Worm (Caenorhabditis elegans): ENCODE results near the gene K12H6.7.
A peak's percentile ranks its signal among the peaks of the same experiment; 100 is the strongest.
"Not testable (repeated sequence)": the region's sequence is repeated elsewhere in the genome, so short reads cannot be mapped to it uniquely, and the experiment has no call there.

K12H6.7 gene

DNA sequence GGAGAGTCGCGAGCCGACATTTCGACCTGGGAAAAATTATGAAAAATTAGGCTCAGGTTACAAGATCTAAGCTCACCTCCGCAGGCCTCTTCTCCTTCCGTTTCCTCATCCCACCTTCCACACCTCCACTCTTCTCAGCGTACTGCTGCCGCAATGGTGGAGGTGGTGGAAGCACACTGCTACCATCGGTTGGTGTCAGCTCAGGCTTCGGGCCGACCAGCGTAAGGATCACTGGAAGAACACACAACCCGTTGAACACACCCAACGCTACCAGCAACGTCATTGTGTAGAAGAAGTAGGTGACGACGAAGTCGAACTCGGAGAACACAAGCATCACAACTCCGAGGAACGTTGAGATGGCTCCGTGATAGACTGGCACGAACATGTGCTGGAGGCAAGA lies 8.9 kb upstream of the K12H6.7 start:
- TF ChIP-seq efl-3 (GFP tag; optimal IDR thresholded peaks at IDR 0.05) (no peak), ama-1 (optimal IDR thresholded peaks at IDR 0.05) (no peak)

DNA sequence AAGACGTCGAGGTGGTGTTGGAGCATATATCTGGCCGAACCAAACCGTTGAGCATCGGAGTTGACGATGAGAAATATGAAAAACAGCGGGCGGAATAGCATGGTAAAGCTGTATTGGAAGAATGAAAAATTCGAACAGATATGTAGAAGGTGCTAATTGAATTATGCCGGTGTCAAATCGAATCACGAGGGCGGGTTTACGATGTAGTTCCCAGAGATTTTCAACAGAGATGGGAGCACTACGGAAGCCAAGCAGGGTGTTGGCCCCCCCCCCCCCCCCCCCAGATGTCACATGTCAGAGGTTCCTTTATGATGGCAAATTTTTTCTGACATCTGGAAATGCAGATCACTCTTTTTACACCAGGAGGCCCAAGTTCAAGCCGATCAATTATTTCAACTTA lies 6.3 kb upstream of the K12H6.7 start, which contains the start of gene Y110A2AL.7:
Gene Y110A2AL.7 (minus strand): TSS at position 101 of the 400 bp plus-strand sequence.
- TF ChIP-seq ets-5 (GFP tag; IDR thresholded peaks at IDR 0.05) = no peak
- TF ChIP-seq egl-27 (tag; optimal IDR thresholded peaks at IDR 0.05) = no peak
- no peak for TF ChIP-seq mab-9 (GFP tag; IDR thresholded peaks at IDR 0.05)
- TF ChIP-seq ztf-11 (tag; optimal IDR thresholded peaks at IDR 0.05) = no peak
- TF ChIP-seq nhr-85 (tag) = no peak
- no peak for TF ChIP-seq alr-1 (tag; optimal IDR thresholded peaks at IDR 0.05; ENCODE audit: borderline replicate concordance)
- TF ChIP-seq nhr-12 (tag; optimal IDR thresholded peaks at IDR 0.05) = no peak
- no peak for TF ChIP-seq sptf-1 (tag; optimal IDR thresholded peaks at IDR 0.05)
- no peak for TF ChIP-seq fkh-10 (GFP tag; optimal IDR thresholded peaks at IDR 0.05)
- no peak for TF ChIP-seq lin-14 (GFP tag; optimal IDR thresholded peaks at IDR 0.05)
- no peak for TF ChIP-seq ceh-88 (GFP tag; IDR thresholded peaks at IDR 0.05)
- TF ChIP-seq lin-39 (tag; optimal IDR thresholded peaks at IDR 0.05) = no peak
- TF ChIP-seq blmp-1 (tag; optimal IDR thresholded peaks at IDR 0.05) = no peak
- no peak for TF ChIP-seq unc-130 (tag; optimal IDR thresholded peaks at IDR 0.05)
- no peak for TF ChIP-seq ceh-82 (tag; optimal IDR thresholded peaks at IDR 0.05)
- no peak for TF ChIP-seq pax-3 (tag; optimal IDR thresholded peaks at IDR 0.05)
- TF ChIP-seq lin-15B (tag; optimal IDR thresholded peaks at IDR 0.05) = no peak
- TF ChIP-seq hpl-2 (GFP tag; optimal IDR thresholded peaks at IDR 0.05) = no peak
- TF ChIP-seq tlp-1 (tag; optimal IDR thresholded peaks at IDR 0.05) = no peak
- TF ChIP-seq nhr-77 (tag; optimal IDR thresholded peaks at IDR 0.05) = no peak

DNA sequence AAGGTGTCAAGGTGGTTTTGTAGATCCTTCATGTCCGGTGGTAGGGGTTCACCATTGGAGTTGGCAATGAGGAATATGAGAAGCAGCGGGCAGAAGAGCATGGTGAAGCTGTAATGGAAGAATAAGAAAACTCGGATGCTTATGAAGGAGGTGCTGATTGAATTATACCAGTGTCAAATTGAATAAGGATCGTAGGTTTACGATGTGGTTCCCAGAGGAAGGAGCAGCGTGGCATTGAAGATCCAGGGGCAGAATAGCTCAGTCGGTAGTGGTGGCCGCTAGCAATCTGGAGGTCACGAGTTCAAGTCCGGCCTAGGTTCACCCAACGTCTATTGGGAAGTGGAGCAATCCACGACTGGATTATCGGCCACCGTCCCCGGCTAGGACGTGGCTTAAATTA lies 4.8 kb upstream of the K12H6.7 start, which contains the start of gene Y110A2AL.6:
Gene Y110A2AL.6 (minus strand): TSS at position 101 of the 400 bp plus-strand sequence.
- TF ChIP-seq irx-1 (tag; optimal IDR thresholded peaks at IDR 0.05) (no peak), hpl-2 (GFP tag; optimal IDR thresholded peaks at IDR 0.05) (no peak), ets-5 (GFP tag; IDR thresholded peaks at IDR 0.05) (no peak)

DNA sequence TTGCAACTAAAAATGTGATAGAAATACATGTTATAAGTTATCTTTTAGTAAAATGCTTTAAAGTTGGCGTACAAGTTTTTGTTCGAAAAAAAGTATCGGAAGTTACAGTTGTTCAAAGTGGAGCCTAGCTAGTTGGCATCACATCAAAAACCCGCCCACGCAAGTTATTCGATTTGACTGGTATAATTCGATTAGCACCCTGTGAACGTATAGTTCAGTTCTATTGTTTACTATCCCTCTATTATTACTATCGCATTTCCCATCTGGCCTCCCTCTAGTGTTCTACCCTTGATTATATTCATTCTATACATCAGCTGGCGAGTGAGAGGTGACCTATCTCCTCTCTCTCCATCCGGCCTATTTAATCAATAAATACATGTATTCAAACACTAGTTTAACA lies 2.3 kb upstream of the K12H6.7 start, which contains the start of gene Y110A2AL.4:
Gene Y110A2AL.4 (plus strand): TSS at position 301 of the 400 bp plus-strand sequence.
- TF ChIP-seq egl-13, fos-1, swsn-7 (tag; optimal IDR thresholded peaks at IDR 0.05): not testable (repeated sequence)

DNA sequence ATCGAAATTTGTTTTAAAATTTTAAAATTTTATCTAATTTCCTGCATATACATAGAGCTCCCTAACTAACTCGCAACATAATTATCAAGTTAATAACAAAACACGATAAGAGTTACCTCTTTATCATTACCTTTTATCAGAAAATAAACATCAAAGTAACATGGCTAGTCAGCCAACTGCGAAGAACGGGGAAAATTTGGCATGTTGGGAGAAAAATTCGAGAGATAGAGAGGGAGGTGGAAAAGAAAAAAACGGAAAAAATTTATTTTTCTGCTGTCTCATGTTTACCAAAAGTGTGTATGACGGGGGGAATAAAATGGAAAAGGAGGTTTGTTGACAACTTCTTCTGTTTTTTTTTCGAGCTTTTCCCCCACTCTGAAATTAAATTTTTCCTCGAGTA lies 2.6 kb downstream of the K12H6.7 start:
- no peak for TF ChIP-seq nhr-76 (tag; optimal IDR thresholded peaks at IDR 0.05)
- TF ChIP-seq ets-5 (GFP tag; IDR thresholded peaks at IDR 0.05) = no peak
- no peak for TF ChIP-seq unc-130 (tag; optimal IDR thresholded peaks at IDR 0.05)
- TF ChIP-seq lsy-2 (tag; optimal IDR thresholded peaks at IDR 0.05) = no peak
- no peak for TF ChIP-seq nhr-85 (tag)
- no peak for TF ChIP-seq sptf-1 (tag; optimal IDR thresholded peaks at IDR 0.05)
- no peak for TF ChIP-seq aly-2 (tag; optimal IDR thresholded peaks at IDR 0.05)
- no peak for TF ChIP-seq hpl-2 (GFP tag; optimal IDR thresholded peaks at IDR 0.05)
- no peak for TF ChIP-seq fkh-10 (GFP tag; optimal IDR thresholded peaks at IDR 0.05)
- TF ChIP-seq lin-13 (GFP tag; optimal IDR thresholded peaks at IDR 0.05) = no peak
- TF ChIP-seq elt-3 (tag; optimal IDR thresholded peaks at IDR 0.05) = peak in 1 of 6 experiments; percentile 53
- TF ChIP-seq blmp-1 (tag; optimal IDR thresholded peaks at IDR 0.05) = peak; percentile 0
- no peak for TF ChIP-seq alr-1 (tag; optimal IDR thresholded peaks at IDR 0.05; ENCODE audit: borderline replicate concordance)
- TF ChIP-seq grh-1 (GFP tag; IDR thresholded peaks at IDR 0.05) = no peak
- TF ChIP-seq egl-27 (tag; optimal IDR thresholded peaks at IDR 0.05) = no peak
- peak in 1 of 2 experiments; percentile 44 for TF ChIP-seq lin-35 (GFP tag; optimal IDR thresholded peaks at IDR 0.05)
- no peak for TF ChIP-seq aha-1 (tag; optimal IDR thresholded peaks at IDR 0.05)
- TF ChIP-seq tlp-1 (tag; optimal IDR thresholded peaks at IDR 0.05) = no peak
- no peak for TF ChIP-seq lin-39 (tag; optimal IDR thresholded peaks at IDR 0.05)
- TF ChIP-seq mef-2 (tag; optimal IDR thresholded peaks at IDR 0.05) = no peak
- TF ChIP-seq snu-23 (GFP tag; optimal IDR thresholded peaks at IDR 0.05) = no peak
- TF ChIP-seq nhr-237 (tag; optimal IDR thresholded peaks at IDR 0.05) = no peak
- no peak for TF ChIP-seq C34B4.2 (tag; optimal IDR thresholded peaks at IDR 0.05)
- peak; percentile 83 for TF ChIP-seq elt-2 (tag; optimal IDR thresholded peaks at IDR 0.05)
- no peak for TF ChIP-seq nhr-12 (tag; optimal IDR thresholded peaks at IDR 0.05)
- TF ChIP-seq zip-4 (GFP tag; optimal IDR thresholded peaks at IDR 0.05) = no peak
- no peak for TF ChIP-seq skn-1 (tag; optimal IDR thresholded peaks at IDR 0.05)
- TF ChIP-seq lir-3 (tag; optimal IDR thresholded peaks at IDR 0.05; ENCODE audit: poor library complexity) = no peak
- peak in 1 of 3 experiments; percentile 4 for TF ChIP-seq dpl-1 (GFP tag; optimal IDR thresholded peaks at IDR 0.05)
- TF ChIP-seq ceh-63 (GFP tag; optimal IDR thresholded peaks at IDR 0.05) = no peak
